Fruit fly (Drosophila melanogaster): ENCODE data around the gene CtIP.

Gene CtIP

DNA sequence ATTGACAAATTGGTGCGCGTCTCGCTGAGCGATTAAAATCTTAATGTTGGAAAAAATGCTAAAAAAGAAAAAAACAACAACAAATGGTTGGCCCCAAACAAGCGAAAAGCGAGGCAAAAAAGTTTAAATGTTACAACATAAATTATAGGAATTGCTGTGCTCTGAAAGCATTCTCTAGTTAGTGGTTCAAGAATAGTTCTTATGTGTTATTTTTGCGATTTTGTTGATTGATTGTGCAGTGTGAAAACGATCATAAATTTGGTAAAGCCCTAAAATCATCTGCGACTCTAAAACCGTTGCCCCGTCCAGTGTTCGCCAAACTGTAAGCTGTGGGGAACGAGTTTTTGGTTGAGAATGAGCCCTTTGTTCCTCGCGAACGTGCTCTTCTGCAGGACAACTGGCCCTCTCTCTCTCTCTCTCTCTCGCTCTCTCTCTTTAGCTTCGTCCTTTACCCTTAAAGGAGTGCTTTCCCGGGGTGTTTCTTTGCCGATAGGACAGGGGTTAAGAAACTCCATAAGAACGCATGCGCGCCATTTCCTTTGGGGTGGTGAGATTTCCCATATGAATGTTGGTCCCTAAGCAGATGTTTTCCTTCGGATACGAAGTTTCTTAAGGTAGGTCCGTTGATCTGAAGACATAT lies 6.7 kb downstream of the CtIP start (continued):
- TF ChIP-seq CG5953 (GFP tag; IDR thresholded peaks at IDR 0.05) = no peak
- no peak for TF ChIP-seq CG4820 (GFP tag; optimal IDR thresholded peaks at IDR 0.05)
- TF ChIP-seq Pdp1 (GFP tag; optimal IDR thresholded peaks at IDR 0.05) = no peak
- no peak for TF ChIP-seq slbo (GFP tag; IDR thresholded peaks at IDR 0.05)
- peak; percentile 62 for TF ChIP-seq CG1832 (GFP tag; optimal IDR thresholded peaks at IDR 0.05)
- TF ChIP-seq ewg (GFP tag; optimal IDR thresholded peaks at IDR 0.05) = peak; percentile 86
- TF ChIP-seq cad (GFP tag; optimal IDR thresholded peaks at IDR 0.05) = peak; percentile 76
- peak; percentile 24; the same call in 1 of the 3 replicates for TF ChIP-seq CG6791 (GFP tag; IDR thresholded peaks at IDR 0.05; ENCODE audit: partially characterized antibody)
- TF ChIP-seq Hr39 (optimal IDR thresholded peaks at IDR 0.05) = no peak
- no peak for TF ChIP-seq Fer2 (tag; optimal IDR thresholded peaks at IDR 0.05)
- TF ChIP-seq seq (GFP tag; IDR thresholded peaks at IDR 0.05) = peak; percentile 64; the same call in 1 of the 2 replicates
- TF ChIP-seq Neu2 (GFP tag; optimal IDR thresholded peaks at IDR 0.05; ENCODE audit: borderline replicate concordance) = no peak
- no peak for TF ChIP-seq Abd-B (GFP tag; optimal IDR thresholded peaks at IDR 0.05)
- TF ChIP-seq insv (GFP tag; optimal IDR thresholded peaks at IDR 0.05) = no peak

DNA sequence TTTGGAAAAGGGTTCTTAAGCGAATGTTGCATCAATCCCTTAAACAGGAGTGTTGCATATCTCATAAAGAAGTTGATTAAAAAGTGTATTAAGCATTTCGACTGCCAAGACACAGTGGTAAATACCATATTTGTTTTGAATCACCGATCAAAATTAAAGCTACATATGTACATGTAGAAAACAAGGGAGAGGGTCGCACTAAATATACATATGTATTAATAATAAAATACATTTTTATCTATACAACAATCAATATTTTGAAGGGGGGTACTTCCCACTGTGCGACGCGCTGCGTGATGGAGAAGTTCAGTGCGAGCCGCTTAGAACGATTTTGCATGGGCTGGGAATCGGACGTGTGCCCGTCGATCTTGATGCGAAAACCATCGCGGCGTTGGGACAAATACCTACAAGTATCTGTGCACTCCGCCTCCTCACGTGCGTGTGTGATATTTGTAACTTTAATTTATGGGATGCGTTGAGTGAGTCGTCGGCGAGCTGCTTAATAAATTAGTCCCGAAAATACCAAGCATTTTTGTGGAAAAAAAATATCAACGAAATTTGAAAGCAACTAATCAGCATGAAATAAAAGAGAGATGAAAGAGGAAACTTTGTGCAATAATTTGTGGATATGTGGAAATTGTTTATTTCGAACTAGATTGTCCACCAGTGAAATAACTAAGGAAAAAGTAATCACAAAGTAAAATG lies 8.9 kb downstream of the CtIP start:
- TF ChIP-seq fu2 (GFP tag; optimal IDR thresholded peaks at IDR 0.05) = no peak
- TF ChIP-seq jumu (GFP tag; optimal IDR thresholded peaks at IDR 0.05) = peak; percentile 44
- peak; percentile 40 for TF ChIP-seq CG12299 (tag; optimal IDR thresholded peaks at IDR 0.05)
- TF ChIP-seq ssp (GFP tag; IDR thresholded peaks at IDR 0.05) = peak; percentile 81
- TF ChIP-seq Rfx (GFP tag; IDR thresholded peaks at IDR 0.05) = peak; percentile 91
- TF ChIP-seq CG15269 (tag; optimal IDR thresholded peaks at IDR 0.05) = peak; percentile 89
- peak; percentile 52 for TF ChIP-seq CG4360 (GFP tag; IDR thresholded peaks at IDR 0.05)
- TF ChIP-seq run (tag; optimal IDR thresholded peaks at IDR 0.05) = peak; percentile 77
- TF ChIP-seq exex (tag; optimal IDR thresholded peaks at IDR 0.05) = peak; percentile 17
- TF ChIP-seq CG13775 (GFP tag; optimal IDR thresholded peaks at IDR 0.05) = peak; percentile 79
- peak; percentile 74 for TF ChIP-seq lilli (GFP tag; optimal IDR thresholded peaks at IDR 0.05)
- TF ChIP-seq CG31365 (tag; optimal IDR thresholded peaks at IDR 0.05) = peak; percentile 53
- no peak for TF ChIP-seq Atf-2 (GFP tag; optimal IDR thresholded peaks at IDR 0.05)
- peak; percentile 34 for TF ChIP-seq zfh2 (GFP tag; optimal IDR thresholded peaks at IDR 0.05)
- TF ChIP-seq CG13123 (GFP tag; optimal IDR thresholded peaks at IDR 0.05) = peak; percentile 57
- peak; percentile 22 for TF ChIP-seq CG4617 (GFP tag; optimal IDR thresholded peaks at IDR 0.05; ENCODE audit: borderline replicate concordance)
- peak; percentile 56 for TF ChIP-seq ems (GFP tag; optimal IDR thresholded peaks at IDR 0.05)
- peak; percentile 82 for TF ChIP-seq Ssrp (tag; optimal IDR thresholded peaks at IDR 0.05)
- peak; percentile 86 for TF ChIP-seq Oli (tag; optimal IDR thresholded peaks at IDR 0.05)
- peak; percentile 66; the same call in 1 of the 2 replicates for TF ChIP-seq danr (GFP tag; IDR thresholded peaks at IDR 0.05)
- no peak for TF ChIP-seq Dll (GFP tag; IDR thresholded peaks at IDR 0.05; ENCODE audit: partially characterized antibody)
- no peak for TF ChIP-seq Sry-β (GFP tag; optimal IDR thresholded peaks at IDR 0.05)
- TF ChIP-seq HmgD (GFP tag; optimal IDR thresholded peaks at IDR 0.05) = no peak
- no peak for TF ChIP-seq CG42726 (GFP tag; IDR thresholded peaks at IDR 0.05; ENCODE audit: partially characterized antibody)
- peak; percentile 61; the same call in 1 of the 2 replicates for TF ChIP-seq CG16779 (GFP tag; IDR thresholded peaks at IDR 0.05)
- TF ChIP-seq gro (GFP tag; optimal IDR thresholded peaks at IDR 0.05) = no peak
- TF ChIP-seq CG31441 (GFP tag; IDR thresholded peaks at IDR 0.05) = peak; percentile 89
- no peak for TF ChIP-seq CG8089 (GFP tag; optimal IDR thresholded peaks at IDR 0.05)
- peak; percentile 53 for TF ChIP-seq CG18476 (GFP tag; optimal IDR thresholded peaks at IDR 0.05)
- TF ChIP-seq nerfin-1 (tag; optimal IDR thresholded peaks at IDR 0.05) = peak; percentile 68
- peak; percentile 15 for TF ChIP-seq Mes4 (GFP tag; optimal IDR thresholded peaks at IDR 0.05)
- TF ChIP-seq inv (GFP tag; IDR thresholded peaks at IDR 0.05; ENCODE audit: partially characterized antibody) = no peak
- peak; percentile 86 for TF ChIP-seq CG30403 (GFP tag; optimal IDR thresholded peaks at IDR 0.05)
- 0 out of 2 replicates have a peak, but pooled peaks have one; percentile 9 for TF ChIP-seq Scr (GFP tag; IDR thresholded peaks at IDR 0.05; ENCODE audit: partially characterized antibody)
